Worm (Caenorhabditis elegans) whole organism, midembryonic: ENCODE results near the gene T25F10.3.
A peak's percentile ranks its signal among the peaks of the same experiment; 100 is the strongest.

Source experiments
- T22C8.4 ChIP-seq: fragments of 200-800 bp; sonication (Bioruptor generic); IDR thresholded peaks from 2 replicates; pipeline ENCODE4 v1.3.6; 2022; ENCODE audit warnings: missing genetic modification characterization, missing compliant biosample characterization
- cog-1 ChIP-seq: sonication (generic microtip); optimal IDR thresholded peaks from 2 replicates; lab custom pipeline; 2016; ENCODE audit warnings: missing genetic modification characterization, missing compliant biosample characterization
- flt-1 ChIP-seq: fragments of 200-800 bp; sonication (Bioruptor generic); IDR thresholded peaks from 2 replicates; pipeline ENCODE4 v1.3.6; 2022; ENCODE audit warnings: missing genetic modification characterization, missing compliant biosample characterization
- klf-2 ChIP-seq: fragments of 200-800 bp; sonication (Bioruptor generic); conservative IDR thresholded peaks from 2 replicates; pipeline ENCODE4 v1.3.6; 2022; ENCODE audit warnings: missing genetic modification reagents, missing genetic modification characterization, missing compliant biosample characterization
- med-1 ChIP-seq: sonication (generic microtip); optimal IDR thresholded peaks from 2 replicates; lab custom pipeline; 2017; ENCODE audit warnings: missing genetic modification characterization, mild to moderate bottlenecking, missing compliant biosample characterization, antibody characterized with exemption, missing genetic modification reagents; ENCODE audit not compliant: insufficient read depth
- ref-1 ChIP-seq: fragments of 200-800 bp; sonication (Bioruptor generic); conservative IDR thresholded peaks from 2 replicates; pipeline ENCODE4 v1.3.6; 2022; ENCODE audit warnings: missing genetic modification reagents, missing genetic modification characterization, missing compliant biosample characterization
- tab-1 ChIP-seq: fragments of 200-800 bp; sonication (Bioruptor generic); IDR thresholded peaks from 2 replicates; pipeline ENCODE4 v1.3.6; 2022; ENCODE audit warnings: missing genetic modification characterization, missing compliant biosample characterization
- ztf-23 ChIP-seq: fragments of 200-800 bp; sonication (Bioruptor generic); IDR thresholded peaks from 2 replicates; pipeline ENCODE4 v1.3.6; 2022; ENCODE audit warnings: missing genetic modification reagents, missing genetic modification characterization, missing compliant biosample characterization
- ztf-29 ChIP-seq: fragments of 200-800 bp; sonication (Bioruptor generic); IDR thresholded peaks from 2 replicates; pipeline ENCODE4 v1.3.6; 2022; ENCODE audit warnings: missing genetic modification reagents, missing genetic modification characterization, missing compliant biosample characterization

The T25F10.3 gene

DNA sequence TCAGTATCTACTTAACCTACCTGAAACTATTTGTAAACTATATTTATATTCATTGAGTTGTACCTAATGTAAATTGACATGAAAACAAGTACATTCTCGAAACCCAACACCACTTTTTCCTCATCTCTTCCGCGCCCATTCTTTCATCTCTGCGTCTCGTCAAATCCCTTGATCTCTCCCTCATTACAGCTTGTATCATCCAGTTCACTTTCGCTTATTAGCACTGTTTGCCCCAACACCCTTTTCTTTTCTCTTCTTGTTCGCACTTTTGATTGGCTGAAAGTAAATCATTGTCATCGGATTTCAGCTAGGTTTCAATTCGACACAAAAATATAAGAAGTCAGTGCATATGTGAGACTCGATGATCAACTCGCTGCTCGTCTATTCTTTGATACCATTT, at the start of gene T25F10.3:
Gene T25F10.3, plus strand, starts transcription at position 308 of the 400 bp plus-strand sequence.
- no peak for TF ChIP-seq ref-1 (GFP tag; lab: Robert Waterston, UW)
- TF ChIP-seq tab-1: no peak
- no peak for TF ChIP-seq cog-1 (tag; lab: Kevin White, UChicago)
- no peak for TF ChIP-seq T22C8.4
- no peak for TF ChIP-seq med-1 (GFP tag; lab: Kevin White, UChicago)
- TF ChIP-seq flt-1 (GFP tag; lab: Robert Waterston, UW): no peak
- TF ChIP-seq ztf-29 (GFP tag; lab: Robert Waterston, UW): no peak
- no peak for TF ChIP-seq ztf-23 (GFP tag; lab: Robert Waterston, UW)
- no peak for TF ChIP-seq klf-2 (GFP tag; lab: Robert Waterston, UW)

DNA sequence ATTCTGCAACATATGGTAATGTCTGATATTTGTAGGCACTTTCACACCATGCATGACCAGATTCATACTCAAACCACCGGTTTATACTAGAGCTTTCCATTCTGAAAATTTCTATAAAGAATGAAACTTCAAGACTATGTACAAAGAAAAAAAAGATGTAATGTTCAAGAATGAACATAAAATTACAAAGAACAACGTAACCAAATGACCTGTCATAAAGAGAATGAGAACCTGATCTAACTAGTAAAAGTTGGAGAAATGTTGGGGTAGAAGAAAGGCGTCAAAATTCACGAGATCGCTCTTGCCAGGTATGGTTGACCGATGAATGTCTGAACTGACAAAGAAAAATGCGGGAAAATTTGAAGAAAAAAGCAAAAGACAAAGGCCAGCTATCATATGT, 47.3 kb upstream of the T25F10.3 start, which contains the start of gene W02F12.2:
Gene W02F12.2, minus strand, starts transcription at position 101 of the 400 bp plus-strand sequence.
- TF ChIP-seq flt-1 (GFP tag; lab: Robert Waterston, UW) (no peak), tab-1 (no peak), klf-2 (GFP tag; lab: Robert Waterston, UW) (no peak), med-1 (GFP tag; lab: Kevin White, UChicago) (no peak), ztf-29 (GFP tag; lab: Robert Waterston, UW) (no peak), T22C8.4 (no peak), ref-1 (GFP tag; lab: Robert Waterston, UW) (no peak), ztf-23 (GFP tag; lab: Robert Waterston, UW) (no peak), cog-1 (tag; lab: Kevin White, UChicago) (no peak)

DNA sequence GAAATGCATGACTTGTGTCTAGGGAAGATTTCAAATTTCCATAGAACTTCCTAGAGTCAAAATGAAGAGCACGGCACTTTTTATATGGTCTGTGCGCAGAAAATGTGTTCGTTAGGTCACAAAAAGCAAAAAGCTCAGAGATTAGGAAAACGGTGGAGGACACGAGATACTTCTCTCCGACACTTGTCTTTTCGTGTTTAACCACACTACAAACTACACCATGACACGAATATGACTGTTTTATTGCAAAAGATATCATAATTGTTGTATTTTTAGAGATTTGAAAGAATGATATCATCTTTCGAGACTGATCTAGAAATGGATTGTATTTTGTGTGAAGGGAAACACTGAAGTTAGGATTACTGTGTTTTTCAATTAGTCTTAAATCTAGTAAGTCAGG, 45.9 kb upstream of the T25F10.3 start:
- TF ChIP-seq ztf-29 (GFP tag; lab: Robert Waterston, UW): no peak
- no peak for TF ChIP-seq T22C8.4
- TF ChIP-seq tab-1: no peak
- TF ChIP-seq med-1 (GFP tag; lab: Kevin White, UChicago): no peak
- no peak for TF ChIP-seq cog-1 (tag; lab: Kevin White, UChicago)
- no peak for TF ChIP-seq flt-1 (GFP tag; lab: Robert Waterston, UW)
- no peak for TF ChIP-seq klf-2 (GFP tag; lab: Robert Waterston, UW)
- no peak for TF ChIP-seq ztf-23 (GFP tag; lab: Robert Waterston, UW)
- TF ChIP-seq ref-1 (GFP tag; lab: Robert Waterston, UW): no peak

DNA sequence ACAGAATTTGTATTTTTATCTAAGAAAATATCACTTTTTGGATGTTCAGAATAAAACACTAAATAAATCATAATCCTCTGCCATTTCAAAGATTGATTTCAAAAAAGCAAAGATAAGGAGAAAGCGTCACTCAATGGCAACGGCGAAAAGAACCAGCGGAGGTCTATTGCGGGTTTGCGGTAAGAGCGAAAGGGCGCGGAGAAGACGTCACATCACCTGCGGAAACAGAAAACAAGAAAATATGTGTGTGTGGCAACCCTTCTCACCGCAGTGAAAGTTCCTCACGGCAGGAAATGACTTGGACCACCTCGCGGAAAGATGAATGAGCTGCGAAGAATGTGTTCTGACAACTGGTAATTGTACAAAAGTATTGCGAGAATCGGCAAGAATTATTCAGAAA, 45.0 kb upstream of the T25F10.3 start:
- TF ChIP-seq flt-1 (GFP tag; lab: Robert Waterston, UW) (no peak), ztf-29 (GFP tag; lab: Robert Waterston, UW) (no peak), tab-1 (no peak), ref-1 (GFP tag; lab: Robert Waterston, UW) (no peak), cog-1 (tag; lab: Kevin White, UChicago) (no peak), med-1 (GFP tag; lab: Kevin White, UChicago) (no peak), T22C8.4 (no peak)

DNA sequence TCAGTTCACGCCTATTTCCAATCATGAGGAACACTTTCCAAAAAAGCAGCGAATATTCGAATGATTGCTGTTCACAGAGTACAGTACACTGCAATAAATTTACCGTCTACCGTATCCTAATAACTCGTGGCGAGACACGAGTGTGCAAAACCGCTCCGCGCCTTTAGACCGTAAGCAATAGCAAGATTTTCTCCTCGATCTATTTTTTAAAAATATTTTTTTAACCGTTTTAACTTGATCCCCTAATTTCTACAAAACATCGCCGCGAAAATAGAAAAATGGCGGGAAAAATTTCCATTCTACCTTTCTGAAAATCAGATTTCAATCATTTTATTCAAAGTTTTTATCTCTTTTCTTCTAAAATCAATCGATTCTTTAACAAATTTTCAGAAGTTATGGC, 42.2 kb upstream of the T25F10.3 start, which contains the start of gene era-1:
Gene era-1, plus strand, starts transcription at position 366 of the 400 bp plus-strand sequence.
- no peak for TF ChIP-seq tab-1
- no peak for TF ChIP-seq T22C8.4
- no peak for TF ChIP-seq ref-1 (GFP tag; lab: Robert Waterston, UW)
- TF ChIP-seq ztf-29 (GFP tag; lab: Robert Waterston, UW): no peak
- TF ChIP-seq ztf-23 (GFP tag; lab: Robert Waterston, UW): no peak
- no peak for TF ChIP-seq flt-1 (GFP tag; lab: Robert Waterston, UW)
- no peak for TF ChIP-seq med-1 (GFP tag; lab: Kevin White, UChicago)

DNA sequence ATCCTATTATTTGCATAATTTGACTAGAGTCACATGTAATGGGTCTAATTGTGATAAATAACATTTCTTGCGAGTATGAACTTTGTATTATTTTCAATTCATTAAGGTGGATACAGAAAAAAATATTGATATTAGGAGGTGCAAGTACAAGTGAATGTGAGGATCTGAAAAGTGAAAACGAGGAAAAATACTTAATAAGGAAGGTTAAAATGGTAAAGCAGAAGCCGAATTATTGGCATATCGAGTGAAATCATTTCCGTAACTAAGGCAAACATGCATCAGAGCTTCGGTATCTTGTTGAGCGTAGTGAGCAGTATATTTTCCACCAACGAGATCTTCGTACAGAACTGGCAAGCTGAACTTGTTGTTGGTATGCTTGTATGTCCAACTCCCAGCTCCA, 40.4 kb upstream of the T25F10.3 start:
- TF ChIP-seq cog-1 (tag; lab: Kevin White, UChicago) (no peak), tab-1 (no peak), flt-1 (GFP tag; lab: Robert Waterston, UW) (no peak), klf-2 (GFP tag; lab: Robert Waterston, UW) (no peak), med-1 (GFP tag; lab: Kevin White, UChicago) (no peak), ztf-29 (GFP tag; lab: Robert Waterston, UW) (no peak), ref-1 (GFP tag; lab: Robert Waterston, UW) (no peak), ztf-23 (GFP tag; lab: Robert Waterston, UW) (no peak), T22C8.4 (no peak)

DNA sequence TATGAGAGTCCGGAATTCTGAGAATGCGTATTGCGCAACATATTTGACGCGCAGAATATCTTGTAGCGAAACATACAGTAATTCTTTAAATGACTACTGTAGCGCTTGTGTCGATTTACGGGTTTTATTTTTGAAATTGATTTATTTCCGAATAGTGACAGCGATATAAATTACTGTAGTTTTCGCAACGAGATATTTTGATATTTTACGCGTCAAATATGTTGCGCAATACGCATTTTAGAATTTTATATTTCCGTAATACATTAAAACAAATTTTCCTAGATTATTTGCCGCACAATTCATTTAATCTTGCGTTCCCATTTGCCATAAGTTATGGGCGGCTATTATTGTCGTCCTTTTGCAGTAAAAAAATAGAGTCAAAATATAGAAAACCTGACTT, 39.5 kb upstream of the T25F10.3 start:
- TF ChIP-seq med-1 (GFP tag; lab: Kevin White, UChicago) (no peak), tab-1 (no peak), ref-1 (GFP tag; lab: Robert Waterston, UW) (no peak), flt-1 (GFP tag; lab: Robert Waterston, UW) (no peak), ztf-29 (GFP tag; lab: Robert Waterston, UW) (no peak), ztf-23 (GFP tag; lab: Robert Waterston, UW) (no peak), T22C8.4 (no peak), cog-1 (tag; lab: Kevin White, UChicago) (no peak), klf-2 (GFP tag; lab: Robert Waterston, UW) (no peak)

DNA sequence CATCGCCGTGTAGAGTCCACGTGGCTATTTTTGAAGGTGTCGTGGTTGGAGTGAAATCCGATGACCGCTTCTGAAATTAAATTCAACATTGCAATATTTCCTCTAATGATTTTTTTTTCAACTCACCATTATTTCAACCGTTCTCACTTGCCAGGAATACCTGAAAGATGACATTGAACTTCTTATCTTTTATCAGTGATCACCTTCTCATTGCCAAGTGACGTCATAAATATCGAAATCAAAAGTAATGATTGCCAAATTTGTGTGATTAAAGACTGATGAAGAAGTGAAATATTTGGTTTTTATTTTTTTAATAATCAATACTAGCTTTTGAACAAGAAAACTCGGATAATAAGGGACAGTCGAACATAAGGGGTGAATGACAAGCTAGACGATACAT, 38.1 kb upstream of the T25F10.3 start, which contains the start of gene W02F12.4:
Gene W02F12.4, minus strand, starts transcription at position 164 of the 400 bp plus-strand sequence.
- TF ChIP-seq ztf-29 (GFP tag; lab: Robert Waterston, UW): no peak
- no peak for TF ChIP-seq T22C8.4
- no peak for TF ChIP-seq tab-1
- TF ChIP-seq med-1 (GFP tag; lab: Kevin White, UChicago): no peak
- no peak for TF ChIP-seq ztf-23 (GFP tag; lab: Robert Waterston, UW)
- no peak for TF ChIP-seq flt-1 (GFP tag; lab: Robert Waterston, UW)
- no peak for TF ChIP-seq cog-1 (tag; lab: Kevin White, UChicago)
- no peak for TF ChIP-seq ref-1 (GFP tag; lab: Robert Waterston, UW)
- no peak for TF ChIP-seq klf-2 (GFP tag; lab: Robert Waterston, UW)

DNA sequence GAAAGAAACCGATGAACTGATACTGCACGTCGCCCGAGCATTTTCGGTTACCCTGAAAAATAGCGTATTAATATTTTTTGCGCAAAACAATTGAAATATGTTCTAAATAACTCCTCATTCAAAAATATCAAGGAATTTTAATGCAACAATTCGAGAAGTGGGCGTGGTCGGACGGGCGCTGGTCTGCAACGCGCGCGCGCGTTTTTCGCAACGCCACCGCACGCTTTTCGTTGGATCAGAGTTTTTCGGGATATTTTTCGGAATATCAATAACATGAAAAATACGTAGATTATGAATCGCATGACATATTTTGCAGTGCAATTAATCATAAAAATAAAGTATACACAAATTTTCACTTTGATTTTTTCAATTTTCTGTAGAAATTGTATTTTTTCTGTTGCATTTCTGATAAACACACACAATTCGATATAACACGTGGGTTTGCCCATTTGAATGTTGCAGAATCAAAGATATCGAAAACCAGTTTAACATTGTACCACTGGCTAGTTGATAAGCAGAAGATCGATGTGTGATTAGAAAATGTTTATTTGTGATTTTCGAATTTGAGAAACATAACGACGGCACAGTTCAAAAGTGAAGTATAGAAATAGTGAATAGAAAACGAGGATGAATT, 35.7 kb upstream of the T25F10.3 start, which contains the start of gene dlst-1:
Gene dlst-1, minus strand, starts transcription at position 52 of the 634 bp plus-strand sequence.
- TF ChIP-seq cog-1 (tag; lab: Kevin White, UChicago) (no peak), tab-1 (peak; percentile 80), ztf-29 (GFP tag; lab: Robert Waterston, UW) (no peak), med-1 (GFP tag; lab: Kevin White, UChicago) (peak; percentile 77), ref-1 (GFP tag; lab: Robert Waterston, UW) (0 out of 2 replicates have a peak, but pooled peaks have one; percentile 23), ztf-23 (GFP tag; lab: Robert Waterston, UW) (peak; percentile 82), T22C8.4 (no peak), klf-2 (GFP tag; lab: Robert Waterston, UW) (0 out of 2 replicates have a peak, but pooled peaks have one; percentile 28), flt-1 (GFP tag; lab: Robert Waterston, UW) (peak; percentile 73)
